Worm (Caenorhabditis elegans) whole organism, late embryonic: ENCODE measurements around the gene Y49E10.21.
A peak's percentile ranks its signal among the peaks of the same experiment; 100 is the strongest.

ENCODE experiments used
- C08G9.2 ChIP-seq: sonication (generic microtip); optimal IDR thresholded peaks from 2 replicates; lab custom pipeline; 2016; ENCODE audit warnings: mild to moderate bottlenecking, missing genetic modification characterization, moderate library complexity, missing compliant biosample characterization
- K02D7.2 ChIP-seq: sonication (generic microtip); optimal IDR thresholded peaks from 2 replicates; lab custom pipeline; 2017; ENCODE audit warnings: mild to moderate bottlenecking, missing genetic modification characterization, missing compliant biosample characterization
- K09A11.1 ChIP-seq: sonication (generic microtip); optimal IDR thresholded peaks from 2 replicates; lab custom pipeline; 2017; ENCODE audit warnings: antibody characterized with exemption, mild to moderate bottlenecking, missing genetic modification characterization, missing compliant biosample characterization; ENCODE audit not compliant: insufficient read depth
- Y22D7AL.16 ChIP-seq: sonication (generic microtip); optimal IDR thresholded peaks from 2 replicates; lab custom pipeline; 2016; ENCODE audit warnings: missing genetic modification characterization, missing compliant biosample characterization
- ahr-1 ChIP-seq: sonication (generic microtip); optimal IDR thresholded peaks from 2 replicates; lab custom pipeline; 2016; ENCODE audit warnings: missing genetic modification characterization, missing compliant biosample characterization
- ceh-2 ChIP-seq: sonication (generic microtip); optimal IDR thresholded peaks from 2 replicates; lab custom pipeline; 2016; ENCODE audit warnings: missing genotype, missing genetic modification characterization, missing compliant biosample characterization
- ceh-22 ChIP-seq: sonication (generic microtip); optimal IDR thresholded peaks from 2 replicates; lab custom pipeline; 2017; ENCODE audit warnings: missing biosample characterization, missing genetic modification characterization
- ceh-24 ChIP-seq: sonication (generic microtip); optimal IDR thresholded peaks from 2 replicates; lab custom pipeline; 2016; ENCODE audit warnings: mild to moderate bottlenecking, missing genetic modification characterization, missing compliant biosample characterization
- ceh-30 ChIP-seq: fragments of 150-350 bp; optimal IDR thresholded peaks from 2 replicates; lab custom pipeline; 2014; ENCODE audit warnings: missing biosample characterization, missing genetic modification characterization
- ceh-31 ChIP-seq: sonication (generic microtip); optimal IDR thresholded peaks from 2 replicates; lab custom pipeline; 2016; ENCODE audit warnings: missing genetic modification characterization, missing compliant biosample characterization
- ceh-48 ChIP-seq: sonication (generic microtip); optimal IDR thresholded peaks from 2 replicates; lab custom pipeline; 2016; ENCODE audit warnings: missing genetic modification characterization, inconsistent platforms, missing compliant biosample characterization
- ceh-6 ChIP-seq: fragments of 200-800 bp; sonication (Bioruptor generic); optimal IDR thresholded peaks from 2 replicates; lab custom pipeline; 2018; ENCODE audit warnings: mild to moderate bottlenecking, missing genetic modification characterization, missing compliant biosample characterization
- che-1 ChIP-seq: sonication (generic microtip); optimal IDR thresholded peaks from 2 replicates; lab custom pipeline; 2016; ENCODE audit warnings: mild to moderate bottlenecking, missing genetic modification characterization, missing compliant biosample characterization
- ets-4 ChIP-seq: sonication (generic microtip); optimal IDR thresholded peaks from 2 replicates; lab custom pipeline; 2016; ENCODE audit warnings: missing genetic modification characterization, missing compliant biosample characterization
- eyg-1 ChIP-seq: sonication (generic microtip); optimal IDR thresholded peaks from 2 replicates; lab custom pipeline; 2016; ENCODE audit warnings: missing genotype, missing genetic modification characterization, missing compliant biosample characterization
- fax-1 ChIP-seq: sonication (generic microtip); optimal IDR thresholded peaks from 2 replicates; lab custom pipeline; 2016; ENCODE audit warnings: missing genotype, missing genetic modification characterization, missing compliant biosample characterization
- fkh-10 ChIP-seq: fragments of 150-350 bp; optimal IDR thresholded peaks from 2 replicates; lab custom pipeline; 2014; ENCODE audit warnings: missing biosample characterization, missing genetic modification reagents, missing genetic modification characterization
- hlh-8 ChIP-seq: sonication (generic microtip); optimal IDR thresholded peaks from 2 replicates; lab custom pipeline; 2016; ENCODE audit warnings: missing genotype, missing genetic modification characterization, missing compliant biosample characterization
- lin-11 ChIP-seq: fragments of 200-800 bp; sonication (Bioruptor generic); optimal IDR thresholded peaks from 2 replicates; lab custom pipeline; 2018; ENCODE audit warnings: mild to moderate bottlenecking, missing genetic modification characterization, missing compliant biosample characterization
- madf-2 ChIP-seq: sonication (generic microtip); optimal IDR thresholded peaks from 2 replicates; lab custom pipeline; 2017; ENCODE audit warnings: missing genetic modification characterization, missing compliant biosample characterization
- mec-3 ChIP-seq: sonication (generic microtip); optimal IDR thresholded peaks from 2 replicates; lab custom pipeline; 2016; ENCODE audit warnings: borderline replicate concordance, missing genetic modification characterization, missing compliant biosample characterization
- nfya-1 ChIP-seq: sonication (generic microtip); optimal IDR thresholded peaks from 2 replicates; lab custom pipeline; 2017; ENCODE audit warnings: missing genetic modification characterization, mild to moderate bottlenecking, missing compliant biosample characterization, antibody characterized with exemption, moderate library complexity
- npax-4 ChIP-seq: sonication (generic microtip); optimal IDR thresholded peaks from 2 replicates; lab custom pipeline; 2016; ENCODE audit warnings: missing genetic modification characterization, missing compliant biosample characterization
- odd-2 ChIP-seq: sonication (generic microtip); optimal IDR thresholded peaks from 2 replicates; lab custom pipeline; 2017; ENCODE audit warnings: antibody characterized with exemption, mild to moderate bottlenecking, missing genetic modification characterization, missing compliant biosample characterization
- pag-3 ChIP-seq: sonication (generic microtip); optimal IDR thresholded peaks from 2 replicates; lab custom pipeline; 2016; ENCODE audit warnings: missing compliant biosample characterization, missing genetic modification characterization, borderline replicate concordance
- pat-9 ChIP-seq: fragments of 200-800 bp; sonication (Bioruptor generic); optimal IDR thresholded peaks from 2 replicates; lab custom pipeline; 2018; ENCODE audit warnings: mild to moderate bottlenecking, missing genetic modification characterization, moderate library complexity, missing compliant biosample characterization
- ref-2 ChIP-seq: sonication (generic microtip); optimal IDR thresholded peaks from 2 replicates; lab custom pipeline; 2016; ENCODE audit warnings: missing genetic modification characterization, missing compliant biosample characterization
- rnt-1 ChIP-seq: sonication (generic microtip); optimal IDR thresholded peaks from 2 replicates; lab custom pipeline; 2016; ENCODE audit warnings: missing genetic modification characterization, missing compliant biosample characterization
- sox-2 ChIP-seq: fragments of 200-800 bp; sonication (Bioruptor generic); IDR thresholded peaks from 2 replicates; pipeline ENCODE4 v1.3.6; 2022; ENCODE audit warnings: missing genetic modification reagents, missing genetic modification characterization, missing compliant biosample characterization
- tbx-7 ChIP-seq: sonication (generic microtip); optimal IDR thresholded peaks from 2 replicates; lab custom pipeline; 2016; ENCODE audit warnings: missing genotype, missing genetic modification characterization, missing compliant biosample characterization
- unc-42 ChIP-seq: sonication (generic microtip); optimal IDR thresholded peaks from 2 replicates; lab custom pipeline; 2016; ENCODE audit warnings: missing genotype, missing genetic modification characterization, missing compliant biosample characterization
- unc-55 ChIP-seq: sonication (generic microtip); optimal IDR thresholded peaks from 2 replicates; lab custom pipeline; 2017; ENCODE audit warnings: missing biosample characterization, missing genetic modification reagents, missing genetic modification characterization
- zip-5 ChIP-seq: sonication (generic microtip); optimal IDR thresholded peaks from 2 replicates; lab custom pipeline; 2016; ENCODE audit warnings: missing genetic modification characterization, missing compliant biosample characterization

Gene Y49E10.21

DNA sequence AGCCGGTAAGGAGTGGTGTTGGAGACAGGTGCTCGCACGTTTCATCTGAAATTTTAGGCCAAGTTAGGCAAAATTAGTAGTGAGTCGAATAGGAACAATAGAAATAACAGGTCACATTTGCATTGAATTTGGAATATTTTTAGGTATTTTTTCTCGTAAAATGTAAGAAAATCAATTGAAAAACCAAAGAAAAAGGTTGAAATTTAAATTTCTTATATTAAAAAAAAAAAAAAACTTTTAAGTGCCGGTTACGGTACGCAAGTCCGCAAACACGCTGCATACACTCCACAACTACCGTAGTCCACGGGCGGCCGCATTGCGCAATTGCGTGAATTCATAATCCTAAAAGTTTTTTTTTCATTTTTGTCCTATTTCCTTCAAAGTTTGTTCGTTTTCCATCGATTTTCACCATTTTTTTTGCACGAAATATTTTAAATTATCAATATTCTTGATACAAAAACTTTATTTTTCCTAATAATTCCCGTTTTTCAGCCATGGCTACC is 38.2 kb downstream of the Y49E10.21 start, which contains the start of the genes Y111B2A.1 and Y111B2A.2:
Gene Y111B2A.1 (minus strand): TSS at position 51 of the 503 bp plus-strand sequence.
Gene Y111B2A.2 (plus strand): TSS at position 493 of the 503 bp plus-strand sequence.
- no peak for TF ChIP-seq ref-2 (tag; lab: Kevin White, UChicago)
- TF ChIP-seq tbx-7, result no peak

DNA sequence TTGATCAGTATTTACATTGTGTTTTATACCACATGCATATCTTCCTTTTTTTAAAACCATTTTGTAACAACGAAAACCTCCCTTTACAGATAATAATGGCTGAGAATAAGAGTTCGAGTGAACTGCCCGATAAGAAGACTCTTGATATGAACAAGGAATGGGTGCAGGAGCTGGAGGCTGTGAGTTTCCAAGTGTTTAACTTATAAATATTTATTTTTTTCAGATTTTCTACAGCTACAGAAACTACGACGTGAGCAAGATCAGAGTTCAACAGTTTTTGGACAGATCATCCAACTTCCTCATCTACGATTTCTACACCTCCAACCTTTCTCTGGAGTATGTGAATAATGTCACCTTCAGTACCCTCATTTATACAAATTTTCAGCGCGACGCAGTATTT is 39.1 kb downstream of the Y49E10.21 start, which contains the start of gene herd-1:
Gene herd-1 (plus strand): TSS at position 90 of the 400 bp plus-strand sequence.
- TF ChIP-seq mec-3 (tag; lab: Kevin White, UChicago), result no peak
- TF ChIP-seq fax-1 (tag; lab: Kevin White, UChicago), result no peak
- TF ChIP-seq ceh-2, result no peak
- no peak for TF ChIP-seq npax-4
- no peak for TF ChIP-seq sox-2
- no peak for TF ChIP-seq ahr-1 (tag; lab: Kevin White, UChicago)
- no peak for TF ChIP-seq unc-42 (tag; lab: Kevin White, UChicago)
- no peak for TF ChIP-seq lin-11
- no peak for TF ChIP-seq K09A11.1
- TF ChIP-seq pag-3 (tag; lab: Kevin White, UChicago), result no peak
- TF ChIP-seq zip-5 (tag; lab: Kevin White, UChicago), result no peak
- TF ChIP-seq unc-55 (GFP tag; lab: Kevin White, UChicago), result no peak
- TF ChIP-seq ceh-22, result no peak
- TF ChIP-seq Y22D7AL.16 (tag; lab: Kevin White, UChicago), result no peak
- no peak for TF ChIP-seq hlh-8 (tag; lab: Kevin White, UChicago)
- TF ChIP-seq che-1 (tag; lab: Kevin White, UChicago), result no peak
- no peak for TF ChIP-seq ceh-31 (tag; lab: Kevin White, UChicago)
- TF ChIP-seq ceh-6 (GFP tag; lab: Kevin White, UChicago), result no peak

- TF ChIP-seq odd-2 (tag; lab: Kevin White, UChicago) (no peak), che-1 (tag; lab: Kevin White, UChicago) (no peak), ets-4 (tag; lab: Kevin White, UChicago) (no peak), ahr-1 (tag; lab: Kevin White, UChicago) (no peak), eyg-1 (no peak), pat-9 (tag; lab: Kevin White, UChicago) (no peak), fax-1 (tag; lab: Kevin White, UChicago) (no peak), K02D7.2 (no peak), ceh-30 (tag; lab: Kevin White, UChicago) (no peak), rnt-1 (tag; lab: Kevin White, UChicago) (no peak), fkh-10 (GFP tag; lab: Kevin White, UChicago) (no peak), ceh-48 (tag; lab: Kevin White, UChicago) (no peak), C08G9.2 (tag; lab: Kevin White, UChicago) (no peak), ceh-24 (tag; lab: Kevin White, UChicago) (no peak), madf-2 (tag; lab: Kevin White, UChicago) (no peak)
These were observed 41.8 kb downstream of the Y49E10.21 start, which contains the start of gene sql-1 for ce11 chrIII:12499245-12499644. sql-1 (plus strand) TSS chrIII:12499557.

- TF ChIP-seq fkh-10 (GFP tag; lab: Kevin White, UChicago), result no peak
- peak; percentile 70 for TF ChIP-seq nfya-1 (tag; lab: Kevin White, UChicago)
These were observed 53.1 kb downstream of the Y49E10.21 start for ce11 chrIII:12510505-12510904.
